Worm (Caenorhabditis elegans): ENCODE data around the gene K04C2.2.

The K04C2.2 gene

DNA sequence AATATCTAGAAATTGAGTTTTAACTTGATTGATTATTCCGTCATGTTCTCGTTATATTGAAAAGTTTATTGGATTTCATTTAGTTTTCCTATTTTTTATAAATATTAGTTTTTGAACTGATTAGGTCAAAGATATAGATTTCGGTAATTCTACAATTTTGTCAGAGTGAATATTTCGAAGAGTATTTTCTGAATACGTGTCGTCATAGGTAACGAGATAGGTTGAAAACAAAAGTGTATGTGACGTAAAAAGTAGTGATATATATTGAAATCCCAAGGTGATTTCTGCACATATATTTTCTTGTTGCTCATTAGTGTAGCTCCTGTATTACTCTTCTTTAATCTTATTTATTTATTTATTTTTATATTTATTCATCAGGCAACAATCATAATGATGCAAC, 8.8 kb upstream of the K04C2.2 start, which contains the start of gene K04C2.7:
K04C2.7 (plus strand) TSS at position 301 of the 400 bp plus-strand sequence.
- no peak for TF ChIP-seq him-1 (tag; optimal IDR thresholded peaks at IDR 0.05)
- TF ChIP-seq dao-5 (tag; optimal IDR thresholded peaks at IDR 0.05): no peak
- TF ChIP-seq W03F9.2 (tag; optimal IDR thresholded peaks at IDR 0.05): no peak

DNA sequence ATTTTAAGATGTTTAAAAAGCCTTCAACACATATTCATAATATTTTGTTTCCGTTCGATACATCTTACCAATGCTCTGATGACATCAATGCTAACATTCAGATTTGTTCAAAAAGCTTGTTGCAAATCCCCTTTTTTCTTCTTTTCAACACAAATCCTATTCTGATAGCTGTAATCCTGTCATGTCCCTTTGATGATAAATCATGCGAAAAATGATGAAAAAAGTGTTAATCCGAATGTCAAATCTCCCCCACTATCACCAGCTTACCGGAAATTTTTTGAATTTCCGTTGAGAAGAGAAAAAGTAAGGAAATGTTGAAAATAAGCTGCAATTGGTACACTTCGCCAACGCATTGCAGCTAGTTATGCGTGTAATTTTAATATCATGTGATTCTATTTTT, 7.8 kb upstream of the K04C2.2 start:
- no peak for TF ChIP-seq him-1 (tag; optimal IDR thresholded peaks at IDR 0.05)
- TF ChIP-seq dao-5 (tag; optimal IDR thresholded peaks at IDR 0.05): no peak
- no peak for TF ChIP-seq W03F9.2 (tag; optimal IDR thresholded peaks at IDR 0.05)

DNA sequence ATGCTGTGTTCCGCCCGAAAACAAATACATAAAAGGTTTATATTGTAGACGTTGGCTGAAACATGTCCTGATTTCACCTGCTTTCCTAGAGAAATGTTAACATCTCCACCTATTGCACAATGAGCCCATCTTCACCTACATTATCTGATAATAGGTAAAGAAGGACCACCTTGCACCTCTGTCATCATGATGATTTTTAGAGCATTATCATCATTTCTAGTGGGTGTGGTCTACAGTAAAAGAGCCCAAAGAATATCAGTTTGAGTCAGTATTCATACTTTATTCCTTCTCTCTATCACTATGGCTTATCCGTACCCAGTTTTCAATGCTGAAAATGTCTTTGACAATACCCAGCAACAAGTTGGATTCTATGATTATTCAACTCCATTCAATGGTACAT, 5.4 kb upstream of the K04C2.2 start, which contains the start of gene med-2:
med-2 (plus strand) TSS at position 301 of the 400 bp plus-strand sequence.
- TF ChIP-seq W03F9.2 (tag; optimal IDR thresholded peaks at IDR 0.05) (no peak), him-1 (tag; optimal IDR thresholded peaks at IDR 0.05) (no peak), dao-5 (tag; optimal IDR thresholded peaks at IDR 0.05) (no peak)

DNA sequence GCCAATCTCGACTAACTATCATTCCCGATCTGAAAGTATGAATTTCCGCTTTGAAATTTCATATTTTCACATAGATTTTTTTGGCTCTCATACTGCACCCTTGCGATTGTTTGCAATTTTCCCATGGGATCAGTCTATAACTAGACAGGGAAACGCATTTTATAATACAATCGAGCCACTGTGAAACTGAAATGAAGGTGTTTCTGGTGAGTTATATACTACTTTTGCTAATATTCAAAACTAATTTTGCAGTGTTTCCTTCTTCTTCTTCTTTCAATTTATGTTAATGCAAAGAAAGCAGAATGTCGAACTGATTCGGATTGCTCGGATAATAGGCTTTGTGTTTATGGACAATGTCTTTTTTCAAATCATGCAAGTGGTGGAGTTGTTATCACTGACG, 3.7 kb upstream of the K04C2.2 start:
- TF ChIP-seq him-1 (tag; optimal IDR thresholded peaks at IDR 0.05): no peak
- TF ChIP-seq dao-5 (tag; optimal IDR thresholded peaks at IDR 0.05): no peak
- TF ChIP-seq W03F9.2 (tag; optimal IDR thresholded peaks at IDR 0.05): no peak

ce11 chrIII:6887574-6887973, 2.0 kb upstream of the K04C2.2 start:
- peak; percentile 61 for TF ChIP-seq W03F9.2 (tag; optimal IDR thresholded peaks at IDR 0.05)
- TF ChIP-seq him-1 (tag; optimal IDR thresholded peaks at IDR 0.05): peak; percentile 51
- TF ChIP-seq dao-5 (tag; optimal IDR thresholded peaks at IDR 0.05): peak; percentile 53

DNA sequence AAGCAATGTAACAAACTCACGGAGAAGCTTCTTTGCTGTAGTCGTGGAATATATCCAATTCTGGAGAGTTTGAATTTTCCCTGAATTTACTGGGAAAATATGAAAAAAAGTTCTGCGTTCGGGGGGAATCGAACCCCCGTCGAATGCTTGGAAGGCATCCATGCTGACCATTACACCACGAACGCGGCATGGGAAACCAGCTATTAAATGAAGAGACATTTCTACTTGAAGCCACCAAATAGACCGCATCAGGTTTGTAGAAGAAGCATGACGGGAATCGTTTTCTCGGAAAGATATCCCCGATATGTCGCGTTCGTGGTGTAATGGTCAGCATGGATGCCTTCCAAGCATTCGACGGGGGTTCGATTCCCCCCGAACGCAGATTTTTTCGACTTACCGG, 1.1 kb upstream of the K04C2.2 start:
- TF ChIP-seq dao-5 (tag; optimal IDR thresholded peaks at IDR 0.05) (peak; percentile 79), W03F9.2 (tag; optimal IDR thresholded peaks at IDR 0.05) (no peak)

DNA sequence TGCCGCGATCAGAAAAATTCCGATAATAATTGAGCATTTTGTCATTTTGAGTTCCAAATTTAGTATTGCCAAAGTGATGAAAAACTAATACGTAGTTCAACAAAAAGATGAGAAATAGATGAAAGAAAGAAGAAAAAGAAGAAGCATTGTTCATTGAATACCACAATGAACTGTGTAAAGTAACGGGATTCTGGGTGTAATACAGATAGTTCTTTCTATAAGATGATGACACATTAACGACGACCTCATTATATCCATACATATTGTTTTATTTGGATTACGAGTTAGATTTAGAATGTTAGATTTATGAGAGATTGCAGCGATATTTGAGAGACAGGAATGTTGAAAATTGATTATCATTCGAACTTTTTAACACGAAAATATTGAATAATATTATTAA, 2.0 kb downstream of the K04C2.2 start, which contains the start of gene K04C2.5:
K04C2.5 (minus strand) TSS at position 101 of the 400 bp plus-strand sequence.
- TF ChIP-seq him-1 (tag; optimal IDR thresholded peaks at IDR 0.05) (no peak), dao-5 (tag; optimal IDR thresholded peaks at IDR 0.05) (no peak), W03F9.2 (tag; optimal IDR thresholded peaks at IDR 0.05) (no peak)

DNA sequence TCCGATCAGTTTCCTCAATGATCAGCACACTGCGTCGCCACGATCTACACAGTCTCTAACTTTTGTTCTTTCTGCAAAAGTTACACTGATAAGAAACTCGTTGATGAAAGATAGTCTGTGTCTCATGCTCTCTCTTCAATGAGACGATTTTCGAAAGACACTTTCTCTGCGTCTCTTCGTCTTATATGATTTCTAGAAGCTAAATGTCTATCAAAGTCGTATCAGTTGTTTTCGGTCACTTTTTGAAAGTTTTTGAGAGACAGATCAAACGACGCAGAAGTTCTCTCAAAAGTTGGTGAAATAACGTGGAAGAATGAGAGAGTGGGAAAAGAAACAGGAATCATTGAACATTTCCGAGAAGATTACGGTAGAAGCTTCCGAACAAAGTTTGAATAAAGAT, 5.6 kb downstream of the K04C2.2 start:
- TF ChIP-seq W03F9.2 (tag; optimal IDR thresholded peaks at IDR 0.05) (peak; percentile 2), him-1 (tag; optimal IDR thresholded peaks at IDR 0.05) (no peak)

- TF ChIP-seq dao-5 (tag; optimal IDR thresholded peaks at IDR 0.05) (no peak), him-1 (tag; optimal IDR thresholded peaks at IDR 0.05) (no peak), W03F9.2 (tag; optimal IDR thresholded peaks at IDR 0.05) (no peak)
Measured at ce11 chrIII:6895677-6896076, 6.1 kb downstream of the K04C2.2 start.

DNA sequence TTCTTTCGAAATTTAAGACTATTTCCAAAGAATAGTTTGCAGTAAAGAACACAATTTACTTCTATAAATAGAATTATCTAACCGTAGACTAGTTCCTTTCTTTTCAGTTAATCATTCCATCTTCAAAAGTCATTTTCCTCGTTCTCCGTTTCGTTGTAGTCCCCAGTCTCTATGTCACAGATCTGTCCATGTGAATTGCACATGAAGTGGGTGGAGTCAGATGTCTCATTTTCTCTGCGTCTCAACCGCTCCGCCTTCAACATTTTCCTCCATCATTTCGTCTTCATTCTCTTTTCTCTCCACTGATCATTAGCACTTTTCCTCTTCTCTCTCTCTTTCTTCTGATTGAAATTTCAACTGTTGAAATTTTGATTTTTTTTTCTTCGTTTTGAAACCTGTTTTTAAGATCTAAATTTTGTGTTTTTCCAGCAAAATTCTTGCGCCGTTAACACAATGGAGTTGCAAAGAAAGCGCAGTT, 8.1 kb downstream of the K04C2.2 start, which contains the start of gene T07E3.4:
T07E3.4 (plus strand) TSS at position 428 of the 478 bp plus-strand sequence.
- peak; percentile 58 for TF ChIP-seq W03F9.2 (tag; optimal IDR thresholded peaks at IDR 0.05)
- TF ChIP-seq dao-5 (tag; optimal IDR thresholded peaks at IDR 0.05): no peak
- no peak for TF ChIP-seq him-1 (tag; optimal IDR thresholded peaks at IDR 0.05)

ce11 chrIII:6898518-6898917, 8.9 kb downstream of the K04C2.2 start:
- TF ChIP-seq him-1 (tag; optimal IDR thresholded peaks at IDR 0.05) (no peak), W03F9.2 (tag; optimal IDR thresholded peaks at IDR 0.05) (no peak), dao-5 (tag; optimal IDR thresholded peaks at IDR 0.05) (no peak)

- TF ChIP-seq him-1 (tag; optimal IDR thresholded peaks at IDR 0.05) (no peak), dao-5 (tag; optimal IDR thresholded peaks at IDR 0.05) (no peak), W03F9.2 (tag; optimal IDR thresholded peaks at IDR 0.05) (no peak)
Measured at ce11 chrIII:6900609-6901008, 11.0 kb downstream of the K04C2.2 start.

DNA sequence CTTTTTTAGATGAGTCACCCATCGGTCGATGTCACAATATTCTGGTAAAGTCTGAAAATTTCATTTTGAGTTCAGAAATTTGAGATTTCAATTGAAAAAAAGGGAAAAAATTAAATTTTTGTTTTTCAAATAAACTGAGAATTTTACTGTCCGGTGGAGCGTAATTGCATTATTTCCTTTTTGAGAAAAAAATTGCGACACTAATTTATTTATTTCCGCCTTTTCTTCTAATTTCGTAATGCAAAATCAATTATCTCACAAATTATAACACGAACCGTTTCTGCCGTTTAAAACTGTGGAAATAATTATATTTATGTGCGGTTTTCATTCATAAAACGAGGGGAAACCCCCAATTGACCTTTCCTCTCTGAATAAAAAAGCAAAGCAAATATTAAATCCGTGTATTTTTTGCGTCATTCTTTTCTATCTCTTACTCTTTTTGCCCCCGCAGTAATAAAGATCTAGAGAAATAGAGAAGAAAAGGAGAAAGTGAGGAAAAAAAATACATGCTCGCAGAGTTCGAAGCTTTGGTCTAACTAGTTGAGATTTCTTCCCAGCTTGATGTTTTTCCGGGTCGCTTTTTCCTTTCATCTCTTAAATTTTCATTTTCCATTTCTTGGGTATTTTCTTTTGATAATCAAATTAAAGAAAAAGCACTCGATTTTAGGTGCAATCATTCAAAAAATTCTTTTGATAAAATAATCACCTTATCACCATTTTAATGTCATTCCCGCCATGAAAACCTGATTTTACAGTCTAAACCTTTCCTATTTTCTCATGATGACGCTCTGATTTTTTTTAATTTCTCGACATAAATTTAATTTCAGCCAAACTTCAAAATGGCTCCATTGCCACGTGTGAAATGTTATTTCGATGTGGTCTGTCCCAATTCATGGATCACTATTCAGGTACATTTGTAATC, 13.7 kb downstream of the K04C2.2 start, which contains the start of the genes brc-2 and T07E3.3:
brc-2 (minus strand) TSS at position 51 of the 922 bp plus-strand sequence.
T07E3.3 (plus strand) TSS at position 822 of the 922 bp plus-strand sequence.
- TF ChIP-seq W03F9.2 (tag; optimal IDR thresholded peaks at IDR 0.05): no peak
- TF ChIP-seq dao-5 (tag; optimal IDR thresholded peaks at IDR 0.05): no peak
- no peak for TF ChIP-seq him-1 (tag; optimal IDR thresholded peaks at IDR 0.05)

DNA sequence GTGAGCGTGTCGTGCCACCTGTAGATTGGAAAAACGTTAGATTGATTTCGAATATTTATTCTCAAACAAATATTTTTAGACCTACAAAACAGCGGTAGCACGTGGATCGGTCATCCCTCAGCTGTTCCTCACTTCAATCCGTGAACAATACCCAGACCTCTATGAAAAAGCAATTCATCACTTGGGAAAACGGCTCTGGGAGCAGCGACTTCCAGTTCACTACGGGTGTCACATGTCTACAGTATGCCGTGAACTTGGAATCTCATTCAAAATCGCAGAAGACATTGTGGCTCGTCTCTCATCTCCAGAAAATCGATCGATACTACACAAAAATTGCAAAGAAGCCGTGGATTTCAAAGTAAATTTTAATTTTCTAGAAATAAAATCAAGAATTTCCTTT, 14.9 kb downstream of the K04C2.2 start:
- TF ChIP-seq W03F9.2 (tag; optimal IDR thresholded peaks at IDR 0.05): no peak
- no peak for TF ChIP-seq dao-5 (tag; optimal IDR thresholded peaks at IDR 0.05)
- no peak for TF ChIP-seq him-1 (tag; optimal IDR thresholded peaks at IDR 0.05)
